Worm (Caenorhabditis elegans) whole organism, young adult: ENCODE data around the gene F45E1.2.
A peak's percentile ranks its signal among the peaks of the same experiment; 100 is the strongest.

Experiments
- B0261.1 ChIP-seq: sonication (generic microtip); optimal IDR thresholded peaks from 2 replicates; lab custom pipeline; 2016; ENCODE audit warnings: mild to moderate bottlenecking, missing genetic modification characterization, moderate library complexity, missing compliant biosample characterization
- B0336.3 ChIP-seq: fragments of 200-800 bp; sonication (Bioruptor generic); IDR thresholded peaks from 2 replicates; pipeline ENCODE4 v1.3.6; 2022; ENCODE audit warnings: missing genetic modification characterization, missing compliant biosample characterization
- F22D6.2 ChIP-seq: sonication (generic microtip); optimal IDR thresholded peaks from 2 replicates; lab custom pipeline; 2016; ENCODE audit warnings: mild to moderate bottlenecking, missing genetic modification characterization, missing compliant biosample characterization
- F23B12.7 ChIP-seq: sonication (generic microtip); optimal IDR thresholded peaks from 2 replicates; lab custom pipeline; 2017; ENCODE audit warnings: missing genetic modification characterization, mild to moderate bottlenecking, missing compliant biosample characterization, antibody characterized with exemption, moderate library complexity; ENCODE audit not compliant: insufficient read depth
- F33H1.4 ChIP-seq: fragments of 200-800 bp; sonication (Bioruptor generic); IDR thresholded peaks from 2 replicates; pipeline ENCODE4 v1.3.6; 2022; ENCODE audit warnings: missing genetic modification reagents, missing genetic modification characterization, missing compliant biosample characterization
- F57A8.1 ChIP-seq: fragments of 200-800 bp; sonication (Bioruptor generic); optimal IDR thresholded peaks from 2 replicates; lab custom pipeline; 2018; ENCODE audit warnings: mild to moderate bottlenecking, missing genetic modification characterization, moderate library complexity, missing compliant biosample characterization
- F57C9.4 ChIP-seq: sonication (generic microtip); optimal IDR thresholded peaks from 2 replicates; lab custom pipeline; 2017; ENCODE audit warnings: mild to moderate bottlenecking, missing genetic modification characterization, missing compliant biosample characterization
- K12H6.12 ChIP-seq: fragments of 200-800 bp; sonication (Bioruptor generic); optimal IDR thresholded peaks from 2 replicates; lab custom pipeline; 2018; ENCODE audit warnings: mild to moderate bottlenecking, missing genetic modification characterization, missing compliant biosample characterization
- Y95B8A.8 ChIP-seq: fragments of 200-800 bp; sonication (Bioruptor generic); IDR thresholded peaks from 2 replicates; pipeline ENCODE4 v1.3.6; 2022; ENCODE audit warnings: missing genetic modification reagents, missing genetic modification characterization, missing compliant biosample characterization
- aptf-3 ChIP-seq: fragments of 200-800 bp; sonication (Bioruptor generic); IDR thresholded peaks from 2 replicates; pipeline ENCODE4 v1.3.6; 2022; ENCODE audit warnings: missing genetic modification characterization, missing compliant biosample characterization
- attf-6 ChIP-seq: fragments of 200-800 bp; sonication (Bioruptor generic); IDR thresholded peaks from 2 replicates; pipeline ENCODE4 v1.3.6; 2022; ENCODE audit warnings: missing genetic modification reagents, missing genetic modification characterization, missing compliant biosample characterization
- bed-1 ChIP-seq: fragments of 200-800 bp; sonication (Bioruptor generic); IDR thresholded peaks from 2 replicates; pipeline ENCODE4 v1.3.6; 2022; ENCODE audit warnings: missing genetic modification reagents, missing genetic modification characterization, missing compliant biosample characterization
- bed-2 ChIP-seq: fragments of 200-800 bp; sonication (Bioruptor generic); IDR thresholded peaks from 2 replicates; pipeline ENCODE4 v1.3.6; 2022; ENCODE audit warnings: missing genetic modification reagents, missing genetic modification characterization, missing compliant biosample characterization
- ceh-100 ChIP-seq: fragments of 200-800 bp; sonication (Bioruptor generic); IDR thresholded peaks from 2 replicates; pipeline ENCODE4 v1.3.6; 2022; ENCODE audit warnings: missing genetic modification reagents, missing genetic modification characterization, missing compliant biosample characterization
- ceh-40 ChIP-seq: fragments of 200-800 bp; sonication (Bioruptor generic); IDR thresholded peaks from 2 replicates; pipeline ENCODE4 v1.3.6; 2022; ENCODE audit warnings: missing genetic modification characterization, missing compliant biosample characterization
- ceh-58 ChIP-seq: fragments of 200-800 bp; sonication (Bioruptor generic); IDR thresholded peaks from 2 replicates; pipeline ENCODE4 v1.3.6; 2022; ENCODE audit warnings: missing genetic modification characterization, missing compliant biosample characterization
- ceh-91 ChIP-seq: fragments of 200-800 bp; sonication (Bioruptor generic); IDR thresholded peaks from 2 replicates; pipeline ENCODE4 v1.3.6; 2022; ENCODE audit warnings: missing genetic modification reagents, missing genetic modification characterization, missing compliant biosample characterization
- die-1 ChIP-seq: sonication (generic microtip); optimal IDR thresholded peaks from 2 replicates; lab custom pipeline; 2016; ENCODE audit warnings: missing genotype, mild to moderate bottlenecking, missing genetic modification characterization, missing compliant biosample characterization
- dpff-1 ChIP-seq: sonication (generic microtip); optimal IDR thresholded peaks from 2 replicates; lab custom pipeline; 2017; ENCODE audit warnings: mild to moderate bottlenecking, missing genetic modification characterization, missing compliant biosample characterization
- efl-1 ChIP-seq: fragments of 150-350 bp; optimal IDR thresholded peaks from 2 replicates; lab custom pipeline; 2014; ENCODE audit warnings: missing biosample characterization, missing genetic modification reagents, missing genetic modification characterization
- fkh-3 ChIP-seq: sonication (generic microtip); optimal IDR thresholded peaks from 2 replicates; lab custom pipeline; 2016; ENCODE audit warnings: mild to moderate bottlenecking, missing genetic modification characterization, missing compliant biosample characterization
- gei-17 ChIP-seq: fragments of 200-800 bp; sonication (Bioruptor generic); optimal IDR thresholded peaks from 2 replicates; lab custom pipeline; 2018; ENCODE audit warnings: mild to moderate bottlenecking, missing genetic modification characterization, missing compliant biosample characterization
- lag-1 ChIP-seq: fragments of 200-800 bp; sonication (Bioruptor generic); IDR thresholded peaks from 2 replicates; pipeline ENCODE4 v1.3.6; 2022; ENCODE audit warnings: missing genetic modification reagents, missing genetic modification characterization, missing compliant biosample characterization
- lin-40 ChIP-seq: sonication (generic microtip); optimal IDR thresholded peaks from 2 replicates; lab custom pipeline; 2016; ENCODE audit warnings: missing genetic modification characterization, mild to moderate bottlenecking, missing compliant biosample characterization, missing genotype, missing genetic modification reagents
- lin-54 ChIP-seq: fragments of 200-800 bp; sonication (Bioruptor generic); optimal IDR thresholded peaks from 2 replicates; lab custom pipeline; 2018; ENCODE audit warnings: mild to moderate bottlenecking, missing genetic modification characterization, missing compliant biosample characterization
- lsy-27 ChIP-seq: sonication (generic microtip); optimal IDR thresholded peaks from 2 replicates; lab custom pipeline; 2017; ENCODE audit warnings: missing genetic modification characterization, mild to moderate bottlenecking, missing compliant biosample characterization, antibody characterized with exemption, missing genotype, borderline replicate concordance; ENCODE audit not compliant: insufficient read depth
- madf-6 ChIP-seq: fragments of 200-800 bp; sonication (Bioruptor generic); IDR thresholded peaks from 2 replicates; pipeline ENCODE4 v1.3.6; 2022; ENCODE audit warnings: missing genetic modification reagents, missing genetic modification characterization, missing compliant biosample characterization
- nfya-2 ChIP-seq: fragments of 200-800 bp; sonication (Bioruptor generic); IDR thresholded peaks from 2 replicates; pipeline ENCODE4 v1.3.6; 2022; ENCODE audit warnings: missing genetic modification reagents, missing genetic modification characterization, missing compliant biosample characterization
- nhr-179 ChIP-seq: sonication (generic microtip); optimal IDR thresholded peaks from 2 replicates; lab custom pipeline; 2016; ENCODE audit warnings: mild to moderate bottlenecking, missing genetic modification characterization, missing compliant biosample characterization
- nhr-27 ChIP-seq: fragments of 200-800 bp; sonication (Bioruptor generic); optimal IDR thresholded peaks from 2 replicates; lab custom pipeline; 2018; ENCODE audit warnings: mild to moderate bottlenecking, missing genetic modification characterization, moderate library complexity, missing compliant biosample characterization
- rcor-1 ChIP-seq: fragments of 200-800 bp; sonication (Bioruptor generic); IDR thresholded peaks from 2 replicates; pipeline ENCODE4 v1.3.6; 2022; ENCODE audit warnings: missing genetic modification reagents, missing genetic modification characterization, missing compliant biosample characterization
- snpc-1.3 ChIP-seq: sonication (generic microtip); optimal IDR thresholded peaks from 2 replicates; lab custom pipeline; 2017; ENCODE audit warnings: missing genetic modification characterization, mild to moderate bottlenecking, missing compliant biosample characterization, antibody characterized with exemption, moderate library complexity, missing genotype, missing genetic modification reagents; ENCODE audit not compliant: insufficient read depth
- snpc-3.4 ChIP-seq: sonication (generic microtip); optimal IDR thresholded peaks from 2 replicates; lab custom pipeline; 2017; ENCODE audit warnings: missing genetic modification characterization, mild to moderate bottlenecking, missing compliant biosample characterization, antibody characterized with exemption, moderate library complexity, missing genotype, missing genetic modification reagents
- snpc-4 ChIP-seq, 5 experiments: fragments of 150-350 bp in 1 of 5; sonication (generic microtip) in 4 of 5; optimal IDR thresholded peaks; 2 replicates each; lab custom pipeline; 2014 to 2018; ENCODE audit warnings: missing genetic modification characterization in 5 of 5, missing biosample characterization in 3 of 5, antibody characterized with exemption in 2 of 5, mild to moderate bottlenecking in 2 of 5, missing compliant biosample characterization in 2 of 5, missing genotype in 2 of 5, moderate library complexity in 2 of 5, missing genetic modification reagents in 1 of 5
- somi-1 ChIP-seq: fragments of 200-800 bp; sonication (Bioruptor generic); optimal IDR thresholded peaks from 2 replicates; lab custom pipeline; 2018; ENCODE audit warnings: mild to moderate bottlenecking, missing genetic modification characterization, missing compliant biosample characterization
- sptf-2 ChIP-seq: fragments of 200-800 bp; sonication (Bioruptor generic); optimal IDR thresholded peaks from 2 replicates; lab custom pipeline; 2018; ENCODE audit warnings: mild to moderate bottlenecking, missing genetic modification characterization, missing compliant biosample characterization
- xnd-1 ChIP-seq: sonication (generic microtip); optimal IDR thresholded peaks from 2 replicates; lab custom pipeline; 2016; ENCODE audit warnings: missing genotype, missing genetic modification reagents, missing genetic modification characterization, missing compliant biosample characterization
- zim-3 ChIP-seq: sonication (generic microtip); optimal IDR thresholded peaks from 2 replicates; lab custom pipeline; 2017; ENCODE audit warnings: mild to moderate bottlenecking, missing genetic modification characterization, moderate library complexity, missing compliant biosample characterization
- ztf-25 ChIP-seq: fragments of 200-800 bp; sonication (Bioruptor generic); IDR thresholded peaks from 2 replicates; pipeline ENCODE4 v1.3.6; 2022; ENCODE audit warnings: missing genetic modification reagents, missing genetic modification characterization, missing compliant biosample characterization
- ztf-26 ChIP-seq: sonication (generic microtip); optimal IDR thresholded peaks from 2 replicates; lab custom pipeline; 2017; ENCODE audit warnings: missing genetic modification characterization, missing compliant biosample characterization

F45E1.2 gene

ce11 chrX:8019665-8020064, 16.1 kb downstream of the F45E1.2 start (continued):
- no peak for TF ChIP-seq nhr-27 (tag; lab: Kevin White, UChicago)
- TF ChIP-seq ztf-25 (GFP tag; lab: Robert Waterston, UW), result 0 out of 2 replicates have a peak, but pooled peaks have one; percentile 33
- peak; percentile 74 for TF ChIP-seq B0336.3 (GFP tag; lab: Robert Waterston, UW)
- TF ChIP-seq lin-54 (GFP tag; lab: Kevin White, UChicago), result peak; percentile 61
- TF ChIP-seq lin-40 (tag; lab: Kevin White, UChicago), result peak; percentile 85
- TF ChIP-seq ztf-26 (tag; lab: Kevin White, UChicago), result peak; percentile 88
- 0 out of 2 replicates have a peak, but pooled peaks have one; percentile 9 for TF ChIP-seq F33H1.4 (GFP tag; lab: Robert Waterston, UW)
- peak; percentile 85 for TF ChIP-seq somi-1 (GFP tag; lab: Kevin White, UChicago)
- TF ChIP-seq ceh-100 (GFP tag; lab: Robert Waterston, UW), result no peak
- peak; percentile 60 for TF ChIP-seq gei-17 (GFP tag; lab: Kevin White, UChicago)
- TF ChIP-seq ceh-58, result no peak
- no peak for TF ChIP-seq lag-1 (GFP tag; lab: Robert Waterston, UW)
- TF ChIP-seq fkh-3 (tag; lab: Kevin White, UChicago), result no peak
- TF ChIP-seq madf-6 (GFP tag; lab: Robert Waterston, UW), result peak; percentile 41; the same call in 1 of the 2 replicates
- TF ChIP-seq rcor-1 (GFP tag; lab: Robert Waterston, UW), result peak; percentile 43; the same call in 1 of the 2 replicates
- no peak for TF ChIP-seq xnd-1 (tag; lab: Kevin White, UChicago)
- no peak for TF ChIP-seq bed-1
- no peak for TF ChIP-seq lsy-27 (tag; lab: Kevin White, UChicago)
- TF ChIP-seq nhr-179 (tag; lab: Kevin White, UChicago), result no peak
- TF ChIP-seq attf-6 (GFP tag; lab: Robert Waterston, UW), result 0 out of 2 replicates have a peak, but pooled peaks have one; percentile 43
- TF ChIP-seq F57C9.4 (tag; lab: Kevin White, UChicago), result no peak
- TF ChIP-seq bed-2 (GFP tag; lab: Robert Waterston, UW), result no peak
- no peak for TF ChIP-seq snpc-4 (GFP tag; optimal IDR thresholded peaks at IDR 0.05; lab: Kevin White, UChicago)
- peak in 3 of 4 experiments; percentile 15 to 51 (median 21) for TF ChIP-seq snpc-4 (tag; optimal IDR thresholded peaks at IDR 0.05; lab: Kevin White, UChicago)
- TF ChIP-seq Y95B8A.8, result peak; percentile 77; the same call in 1 of the 2 replicates
- no peak for TF ChIP-seq ceh-91 (GFP tag; lab: Robert Waterston, UW)
- no peak for TF ChIP-seq snpc-3.4 (tag; lab: Kevin White, UChicago)
- TF ChIP-seq F22D6.2, result no peak
- TF ChIP-seq nfya-2, result no peak
- peak; percentile 30 for TF ChIP-seq zim-3 (tag; lab: Kevin White, UChicago)
- TF ChIP-seq aptf-3 (GFP tag; lab: Robert Waterston, UW), result no peak
- no peak for TF ChIP-seq F57A8.1 (GFP tag; lab: Kevin White, UChicago)
- TF ChIP-seq sptf-2, result no peak
- TF ChIP-seq K12H6.12, result peak; percentile 94
- TF ChIP-seq efl-1 (GFP tag; lab: Kevin White, UChicago), result no peak
- TF ChIP-seq F23B12.7, result peak; percentile 24
- TF ChIP-seq dpff-1 (tag; lab: Kevin White, UChicago), result no peak
- no peak for TF ChIP-seq ceh-40 (GFP tag; lab: Robert Waterston, UW)
- no peak for TF ChIP-seq snpc-1.3 (tag; lab: Kevin White, UChicago)
- no peak for TF ChIP-seq die-1 (tag; lab: Kevin White, UChicago)
- peak; percentile 12 for TF ChIP-seq B0261.1 (tag; lab: Kevin White, UChicago)
